Fruit fly (Drosophila melanogaster): ENCODE measurements around the gene emei.

Gene emei

dm6 chr3L:11096195-11096908 lies 13.1 kb upstream of the emei start, which contains the start of the genes CG46439, Iyd and CG33947 (continued):
- no peak for TF ChIP-seq CG12744 (GFP tag; optimal IDR thresholded peaks at IDR 0.05)
- TF ChIP-seq dm (GFP tag; optimal IDR thresholded peaks at IDR 0.05): no peak
- no peak for TF ChIP-seq Hey (tag; optimal IDR thresholded peaks at IDR 0.05)
- TF ChIP-seq CG7271 (tag; optimal IDR thresholded peaks at IDR 0.05): no peak
- TF ChIP-seq sob (GFP tag; IDR thresholded peaks at IDR 0.05): no peak
- TF ChIP-seq chinmo (GFP tag; IDR thresholded peaks at IDR 0.05; ENCODE audit: partially characterized antibody): 0 out of 4 replicates have a peak, but pooled peaks have one; percentile 76
- no peak for TF ChIP-seq Sox100B (GFP tag; optimal IDR thresholded peaks at IDR 0.05)
- TF ChIP-seq kni (GFP tag; optimal IDR thresholded peaks at IDR 0.05): peak; percentile 39
- TF ChIP-seq NfI (GFP tag; optimal IDR thresholded peaks at IDR 0.05): peak; percentile 26
- peak; percentile 26 for TF ChIP-seq NC2β (GFP tag; optimal IDR thresholded peaks at IDR 0.05)
- TF ChIP-seq CG1832 (GFP tag; optimal IDR thresholded peaks at IDR 0.05): no peak
- TF ChIP-seq CG11696 (GFP tag; IDR thresholded peaks at IDR 0.05): no peak
- peak; percentile 34 for TF ChIP-seq Ets97D (GFP tag; optimal IDR thresholded peaks at IDR 0.05)
- TF ChIP-seq CG34376 (GFP tag; optimal IDR thresholded peaks at IDR 0.05): peak; percentile 41
- TF ChIP-seq Mad (GFP tag; optimal IDR thresholded peaks at IDR 0.05): no peak
- no peak for TF ChIP-seq Sin3A (optimal IDR thresholded peaks at IDR 0.05)
- no peak for TF ChIP-seq CG7357 (GFP tag; IDR thresholded peaks at IDR 0.05)
- no peak for TF ChIP-seq CG11247 (GFP tag; IDR thresholded peaks at IDR 0.05)
- TF ChIP-seq H15 (GFP tag; IDR thresholded peaks at IDR 0.05): no peak
- peak; percentile 26 for TF ChIP-seq CG2120 (GFP tag; optimal IDR thresholded peaks at IDR 0.05)
- no peak for TF ChIP-seq Bdp1 (GFP tag; optimal IDR thresholded peaks at IDR 0.05)
- TF ChIP-seq CG5953 (GFP tag; IDR thresholded peaks at IDR 0.05): no peak
- TF ChIP-seq CG1647 (GFP tag; optimal IDR thresholded peaks at IDR 0.05): no peak
- TF ChIP-seq CG18476 (GFP tag; optimal IDR thresholded peaks at IDR 0.05): no peak
- no peak for TF ChIP-seq CG9609 (GFP tag; optimal IDR thresholded peaks at IDR 0.05)
- no peak for TF ChIP-seq CG8478 (optimal IDR thresholded peaks at IDR 0.05)
- no peak for TF ChIP-seq fru (optimal IDR thresholded peaks at IDR 0.05)
- no peak for TF ChIP-seq sd (tag; optimal IDR thresholded peaks at IDR 0.05)
- no peak for TF ChIP-seq vnd (GFP tag; IDR thresholded peaks at IDR 0.05; ENCODE audit: partially characterized antibody)
- TF ChIP-seq Hsf (GFP tag; optimal IDR thresholded peaks at IDR 0.05): no peak
- TF ChIP-seq Hr3 (GFP tag; optimal IDR thresholded peaks at IDR 0.05): no peak
- no peak for TF ChIP-seq CG7987 (GFP tag; optimal IDR thresholded peaks at IDR 0.05)
- no peak for TF ChIP-seq Fer2 (tag; optimal IDR thresholded peaks at IDR 0.05)
- no peak for TF ChIP-seq insv (GFP tag; optimal IDR thresholded peaks at IDR 0.05)
- TF ChIP-seq CG43689 (GFP tag; IDR thresholded peaks at IDR 0.05): no peak
- no peak for TF ChIP-seq NC2α (GFP tag; optimal IDR thresholded peaks at IDR 0.05)
- TF ChIP-seq sna (GFP tag; IDR thresholded peaks at IDR 0.05; ENCODE audit: partially characterized antibody): peak; percentile 54
- TF ChIP-seq CG4820 (GFP tag; optimal IDR thresholded peaks at IDR 0.05): no peak
- TF ChIP-seq wek (GFP tag; optimal IDR thresholded peaks at IDR 0.05): no peak
- TF ChIP-seq stc (GFP tag; IDR thresholded peaks at IDR 0.05): no peak
- no peak for TF ChIP-seq tin (GFP tag; optimal IDR thresholded peaks at IDR 0.05)
- no peak for TF ChIP-seq CG1529 (GFP tag; optimal IDR thresholded peaks at IDR 0.05)
- TF ChIP-seq CG16779 (GFP tag; IDR thresholded peaks at IDR 0.05): no peak
- TF ChIP-seq rib (GFP tag; IDR thresholded peaks at IDR 0.05): 0 out of 2 replicates have a peak, but pooled peaks have one; percentile 26
- TF ChIP-seq CG18011 (GFP tag; optimal IDR thresholded peaks at IDR 0.05): no peak
- TF ChIP-seq HmgD (GFP tag; optimal IDR thresholded peaks at IDR 0.05): no peak
- no peak for TF ChIP-seq CG17186 (GFP tag; optimal IDR thresholded peaks at IDR 0.05)
- TF ChIP-seq ken (GFP tag; IDR thresholded peaks at IDR 0.05): 0 out of 3 replicates have a peak, but pooled peaks have one; percentile 19
- TF ChIP-seq CG31388 (GFP tag; optimal IDR thresholded peaks at IDR 0.05): no peak
- TF ChIP-seq CG8765 (GFP tag; IDR thresholded peaks at IDR 0.05): no peak
- TF ChIP-seq croc (GFP tag; conservative IDR thresholded peaks at IDR 0.05): no peak
- TF ChIP-seq tup (GFP tag; optimal IDR thresholded peaks at IDR 0.05): no peak
